Fruit fly (Drosophila melanogaster) whole organism, embryonic: Measurements from ENCODE around the gene Exo70.
A peak's percentile ranks its signal among the peaks of the same experiment; 100 is the strongest.

Experiments
- ATbp ChIP-seq: fragments of 200-800 bp; sonication (Bioruptor generic); optimal IDR thresholded peaks from 2 replicates; lab custom pipeline; 2017; ENCODE audit warnings: missing biosample characterization, mild to moderate bottlenecking, missing genetic modification characterization, missing genetic modification reagents
- Abd-B ChIP-seq: fragments of 200-800 bp; sonication (Bioruptor generic); optimal IDR thresholded peaks from 2 replicates; lab custom pipeline; 2018; ENCODE audit warnings: missing biosample characterization, mild to moderate bottlenecking, missing genetic modification characterization, moderate library complexity
- CG11504 ChIP-seq: fragments of 200-800 bp; sonication (Bioruptor generic); optimal IDR thresholded peaks from 3 replicates; lab custom pipeline; 2019; ENCODE audit warnings: missing biosample characterization, mild to moderate bottlenecking, missing genetic modification characterization, moderate library complexity
- CG12155 ChIP-seq: fragments of 200-800 bp; sonication (Bioruptor generic); optimal IDR thresholded peaks from 3 replicates; lab custom pipeline; 2016; ENCODE audit warnings: missing biosample characterization, missing genetic modification characterization
- CG12659 ChIP-seq: fragments of 200-800 bp; sonication (Bioruptor generic); optimal IDR thresholded peaks from 3 replicates; lab custom pipeline; 2017; ENCODE audit warnings: mild to moderate bottlenecking, missing biosample characterization, missing genetic modification reagents, missing genetic modification characterization
- CG13287 ChIP-seq: fragments of 200-800 bp; sonication (Bioruptor generic); IDR thresholded peaks from 2 replicates; pipeline ENCODE4 v1.3.6; 2022; ENCODE audit warnings: missing biosample characterization, missing genetic modification characterization; ENCODE audit not compliant: partially characterized antibody
- CG13424 ChIP-seq: fragments of 200-800 bp; sonication (Bioruptor generic); optimal IDR thresholded peaks from 2 replicates; lab custom pipeline; 2019; ENCODE audit warnings: missing biosample characterization, mild to moderate bottlenecking, missing genetic modification characterization, moderate library complexity
- CG1602 ChIP-seq: fragments of 200-800 bp; sonication (Bioruptor generic); optimal IDR thresholded peaks from 3 replicates; lab custom pipeline; 2016; ENCODE audit warnings: missing biosample characterization, missing genetic modification characterization
- CG16863 ChIP-seq: fragments of 200-800 bp; sonication (Bioruptor generic); optimal IDR thresholded peaks from 3 replicates; lab custom pipeline; 2016; ENCODE audit warnings: missing biosample characterization, missing genetic modification characterization
- CG17359 ChIP-seq: fragments of 200-800 bp; sonication (Bioruptor generic); optimal IDR thresholded peaks from 3 replicates; lab custom pipeline; 2018; ENCODE audit warnings: missing biosample characterization, mild to moderate bottlenecking, missing genetic modification characterization, moderate library complexity
- CG18764 ChIP-seq: fragments of 200-800 bp; sonication (Bioruptor generic); optimal IDR thresholded peaks from 3 replicates; lab custom pipeline; 2016; ENCODE audit warnings: missing biosample characterization, missing genetic modification characterization
- CG2678 ChIP-seq: fragments of 200-800 bp; sonication (Bioruptor generic); optimal IDR thresholded peaks from 3 replicates; lab custom pipeline; 2019; ENCODE audit warnings: missing biosample characterization, mild to moderate bottlenecking, missing genetic modification characterization, moderate library complexity
- CG33213 ChIP-seq: fragments of 200-800 bp; sonication (Bioruptor generic); optimal IDR thresholded peaks from 3 replicates; lab custom pipeline; 2016; ENCODE audit warnings: missing biosample characterization, missing genetic modification characterization
- CG7357 ChIP-seq: fragments of 200-800 bp; sonication (Bioruptor generic); IDR thresholded peaks from 3 replicates; pipeline ENCODE4 v1.3.6; 2022; ENCODE audit warnings: missing biosample characterization, missing genetic modification characterization
- CG7928 ChIP-seq: fragments of 200-800 bp; sonication (Bioruptor generic); optimal IDR thresholded peaks from 2 replicates; lab custom pipeline; 2017; ENCODE audit warnings: missing biosample characterization, mild to moderate bottlenecking, missing genetic modification characterization
- CG8388 ChIP-seq: fragments of 200-800 bp; sonication (Bioruptor generic); optimal IDR thresholded peaks from 2 replicates; lab custom pipeline; 2019; ENCODE audit warnings: missing biosample characterization, mild to moderate bottlenecking, missing genetic modification characterization, moderate library complexity
- CG9215 ChIP-seq: fragments of 200-800 bp; sonication (Bioruptor generic); IDR thresholded peaks from 2 replicates; pipeline ENCODE4 v1.3.6; 2022; ENCODE audit warnings: missing biosample characterization, missing genetic modification characterization
- Ets65A ChIP-seq: fragments of 200-800 bp; sonication (Bioruptor generic); peaks from one replicate; lab custom pipeline; 2016; ENCODE audit warnings: missing biosample characterization, missing genetic modification characterization
- H2.0 ChIP-seq: fragments of 200-800 bp; sonication (Bioruptor generic); IDR thresholded peaks from 2 replicates; pipeline ENCODE4 v1.3.6; 2022; ENCODE audit warnings: missing biosample characterization, missing genetic modification characterization
- Hr3 ChIP-seq: fragments of 200-800 bp; sonication (Bioruptor generic); optimal IDR thresholded peaks from 3 replicates; lab custom pipeline; 2016; ENCODE audit warnings: missing biosample characterization, missing genetic modification characterization
- Hsf ChIP-seq: fragments of 200-800 bp; sonication (Bioruptor generic); optimal IDR thresholded peaks from 3 replicates; lab custom pipeline; 2016; ENCODE audit warnings: missing biosample characterization, missing genetic modification characterization
- PHDP ChIP-seq: fragments of 200-800 bp; sonication (Bioruptor generic); optimal IDR thresholded peaks from 3 replicates; lab custom pipeline; 2018; ENCODE audit warnings: missing biosample characterization, mild to moderate bottlenecking, missing genetic modification characterization, moderate library complexity
- Pdp1 ChIP-seq, 2 experiments: fragments of 200-800 bp; sonication (Bioruptor generic); optimal IDR thresholded peaks; 3 replicates each; lab custom pipeline; 2016; ENCODE audit warnings: missing biosample characterization in 2 of 2, missing genetic modification characterization in 2 of 2, mild to moderate bottlenecking in 1 of 2, moderate library complexity in 1 of 2
- Poxn ChIP-seq: fragments of 200-800 bp; sonication (Bioruptor generic); IDR thresholded peaks from 2 replicates; pipeline ENCODE4 v1.3.6; 2022; ENCODE audit warnings: missing biosample characterization, missing genetic modification characterization
- Side ChIP-seq: fragments of 200-800 bp; sonication (Bioruptor generic); optimal IDR thresholded peaks from 2 replicates; lab custom pipeline; 2016; ENCODE audit warnings: missing biosample characterization, missing genetic modification characterization
- Trl ChIP-seq, 3 experiments: fragments of >200 bp in 2 of 3; fragments of 200-800 bp in 1 of 3; sonication (Bioruptor generic) in 1 of 3; optimal IDR thresholded peaks; 2 replicates in 1 of 3; 3 replicates in 2 of 3; lab custom pipeline; 2016 to 2017; ENCODE audit warnings: missing biosample characterization in 1 of 3, missing genetic modification characterization in 1 of 3
- bab2 ChIP-seq: fragments of 200-800 bp; sonication (Bioruptor generic); optimal IDR thresholded peaks from 2 replicates; lab custom pipeline; 2016; ENCODE audit warnings: missing biosample characterization, missing genetic modification characterization
- bsh ChIP-seq, 2 experiments: fragments of 200-800 bp; sonication (Bioruptor generic); optimal IDR thresholded peaks; 2 replicates each; lab custom pipeline; 2017 to 2018; ENCODE audit warnings: mild to moderate bottlenecking in 2 of 2, missing biosample characterization in 2 of 2, missing genetic modification characterization in 2 of 2, moderate library complexity in 1 of 2
- da ChIP-seq: fragments of 200-800 bp; sonication (Bioruptor generic); optimal IDR thresholded peaks from 2 replicates; lab custom pipeline; 2016; ENCODE audit warnings: missing biosample characterization, missing genetic modification characterization
- fd3F ChIP-seq: fragments of 200-800 bp; sonication (Bioruptor generic); optimal IDR thresholded peaks from 2 replicates; lab custom pipeline; 2018; ENCODE audit warnings: missing biosample characterization, mild to moderate bottlenecking, missing genetic modification characterization, moderate library complexity
- gem ChIP-seq: fragments of 200-800 bp; sonication (Bioruptor generic); optimal IDR thresholded peaks from 2 replicates; lab custom pipeline; 2019; ENCODE audit warnings: missing biosample characterization, mild to moderate bottlenecking, missing genetic modification characterization, moderate library complexity
- grn ChIP-seq: fragments of 200-800 bp; sonication (Bioruptor generic); optimal IDR thresholded peaks from 3 replicates; lab custom pipeline; 2017; ENCODE audit warnings: missing biosample characterization, missing genetic modification characterization
- ind ChIP-seq: fragments of 200-800 bp; sonication (Bioruptor generic); optimal IDR thresholded peaks from 3 replicates; lab custom pipeline; 2016; ENCODE audit warnings: missing biosample characterization, missing genetic modification characterization
- nau ChIP-seq: fragments of 200-800 bp; sonication (Bioruptor generic); optimal IDR thresholded peaks from 3 replicates; lab custom pipeline; 2017; ENCODE audit warnings: missing biosample characterization, mild to moderate bottlenecking, missing genetic modification characterization, missing genetic modification reagents
- pan ChIP-seq, 4 experiments: fragments of >200 bp in 3 of 4; fragments of 200-800 bp in 1 of 4; sonication (Bioruptor generic) in 1 of 4; optimal IDR thresholded peaks in 3 of 4; IDR thresholded peaks in 1 of 4; 2 replicates each; pipeline versions ENCODE4 v1.3.6 to Lab custom; 2017 to 2022; ENCODE audit warnings: missing biosample characterization in 2 of 4, missing genetic modification characterization in 2 of 4, mixed read lengths in 1 of 4
- pb ChIP-seq: fragments of 200-800 bp; sonication (Bioruptor generic); optimal IDR thresholded peaks from 3 replicates; lab custom pipeline; 2016; ENCODE audit warnings: missing biosample characterization, missing genetic modification characterization
- phol ChIP-seq: fragments of 200-800 bp; sonication (Bioruptor generic); optimal IDR thresholded peaks from 3 replicates; lab custom pipeline; 2018; ENCODE audit warnings: missing biosample characterization, mild to moderate bottlenecking, missing genetic modification characterization, moderate library complexity
- psq ChIP-seq: fragments of 200-800 bp; sonication (Bioruptor generic); optimal IDR thresholded peaks from 2 replicates; lab custom pipeline; 2017; ENCODE audit warnings: missing biosample characterization, missing genetic modification characterization
- shn ChIP-seq: fragments of 200-800 bp; sonication (Bioruptor generic); optimal IDR thresholded peaks from 3 replicates; lab custom pipeline; 2016; ENCODE audit warnings: missing biosample characterization, missing genetic modification characterization
- sima ChIP-seq: fragments of 200-800 bp; sonication (Bioruptor generic); optimal IDR thresholded peaks from 2 replicates; lab custom pipeline; 2016; ENCODE audit warnings: missing biosample characterization, missing genetic modification characterization
- sqz ChIP-seq: fragments of 200-800 bp; sonication (Bioruptor generic); optimal IDR thresholded peaks from 3 replicates; lab custom pipeline; 2018; ENCODE audit warnings: missing biosample characterization, mild to moderate bottlenecking, missing genetic modification characterization
- stc ChIP-seq: fragments of 200-800 bp; sonication (Bioruptor generic); IDR thresholded peaks from 2 replicates; pipeline ENCODE4 v1.3.6; 2022; ENCODE audit warnings: missing biosample characterization, missing genetic modification characterization
- ttk ChIP-seq: fragments of 200-800 bp; sonication (Bioruptor generic); IDR thresholded peaks from 2 replicates; pipeline ENCODE4 v2.1.2; 2022; ENCODE audit warnings: missing biosample characterization, missing genetic modification characterization
- tup ChIP-seq: fragments of 200-800 bp; sonication (Bioruptor generic); optimal IDR thresholded peaks from 2 replicates; lab custom pipeline; 2016; ENCODE audit warnings: missing biosample characterization, mild to moderate bottlenecking, missing genetic modification characterization, moderate library complexity
- tx ChIP-seq: fragments of 200-800 bp; sonication (Bioruptor generic); optimal IDR thresholded peaks from 2 replicates; lab custom pipeline; 2016; ENCODE audit warnings: missing biosample characterization, missing genetic modification characterization
- usp ChIP-seq: fragments of >200 bp; optimal IDR thresholded peaks from 2 replicates; lab custom pipeline; 2017; ENCODE audit warnings: missing biosample characterization, missing genetic modification characterization
- vfl ChIP-seq: fragments of 200-800 bp; sonication (Bioruptor generic); optimal IDR thresholded peaks from 2 replicates; lab custom pipeline; 2016; ENCODE audit warnings: missing biosample characterization, missing genetic modification characterization
- zf30C ChIP-seq: fragments of 200-800 bp; sonication (Bioruptor generic); optimal IDR thresholded peaks from 3 replicates; lab custom pipeline; 2018; ENCODE audit warnings: missing biosample characterization, mild to moderate bottlenecking, missing genetic modification characterization

The Exo70 gene

DNA sequence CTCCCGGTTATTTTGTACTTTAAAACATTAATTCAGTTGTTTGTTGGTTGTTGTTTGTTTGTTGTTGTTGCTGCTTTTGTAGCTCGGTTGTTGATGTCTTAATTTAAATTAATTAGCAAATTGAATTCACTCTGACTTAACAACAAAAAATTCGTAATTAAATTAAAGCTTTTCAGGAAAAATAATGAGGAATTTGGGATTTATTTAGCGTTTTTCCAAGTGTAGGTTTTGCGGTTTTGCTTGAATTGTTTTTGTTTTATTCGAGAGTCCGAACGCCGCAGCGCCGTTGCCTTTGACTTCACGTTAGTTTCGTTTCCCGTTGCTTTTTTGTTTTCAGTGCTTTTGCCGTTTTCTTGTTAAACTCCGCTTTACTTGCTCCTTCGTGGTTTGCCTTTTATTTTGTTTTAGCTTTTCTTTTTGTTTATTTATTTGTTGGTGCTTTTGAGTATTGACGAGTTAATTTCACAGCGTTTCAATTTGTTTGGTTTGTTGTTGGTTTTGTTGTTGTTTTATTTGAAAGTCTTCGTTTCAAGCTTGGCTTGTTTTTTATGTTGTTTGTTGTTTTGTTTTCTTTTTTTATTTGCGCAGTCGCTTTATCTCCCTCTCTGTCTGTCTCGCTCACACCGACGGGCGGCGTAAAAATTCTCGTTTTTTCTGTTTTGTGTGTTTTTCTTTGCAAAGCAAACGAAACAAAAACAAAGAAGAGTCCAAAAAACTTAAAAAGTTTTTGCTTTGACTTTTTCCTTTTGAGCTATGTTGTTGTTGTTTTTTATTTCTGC, 29.3 kb downstream of the Exo70 start (continued):
- TF ChIP-seq da (GFP tag; lab: Kevin White, UChicago) (no peak), stc (GFP tag; lab: Robert Waterston, UW) (peak; percentile 20; the same call in 1 of the 2 replicates), CG17359 (tag; lab: Kevin White, UChicago) (peak; percentile 50), shn (GFP tag; lab: Kevin White, UChicago) (peak; percentile 33), Hr3 (GFP tag; lab: Kevin White, UChicago) (peak; percentile 4), H2.0 (GFP tag; lab: Robert Waterston, UW) (no peak), pb (peak; percentile 26), zf30C (GFP tag; lab: Kevin White, UChicago) (peak; percentile 52), Pdp1 (GFP tag; optimal IDR thresholded peaks at IDR 0.05; lab: Kevin White, UChicago) (peak in 1 of 2 experiments; percentile 30), Poxn (GFP tag; lab: Robert Waterston, UW) (no peak), CG7357 (GFP tag; lab: Robert Waterston, UW) (no peak), Ets65A (GFP tag; lab: Kevin White, UChicago) (peak; percentile 32), CG8388 (GFP tag; lab: Kevin White, UChicago) (peak; percentile 28), vfl (GFP tag; lab: Kevin White, UChicago) (peak; percentile 31), PHDP (tag; lab: Kevin White, UChicago) (peak; percentile 37), phol (tag; lab: Kevin White, UChicago) (peak; percentile 28), CG11504 (tag; lab: Kevin White, UChicago) (peak; percentile 50), psq (peak; percentile 47), ind (GFP tag; lab: Kevin White, UChicago) (peak; percentile 54), CG2678 (tag; lab: Kevin White, UChicago) (no peak), CG7928 (GFP tag; lab: Kevin White, UChicago) (no peak), CG18764 (GFP tag; lab: Kevin White, UChicago) (no peak), sima (GFP tag; lab: Kevin White, UChicago) (peak; percentile 29), CG16863 (peak; percentile 20), CG12155 (GFP tag; lab: Kevin White, UChicago) (peak; percentile 31), CG13424 (tag; lab: Kevin White, UChicago) (peak; percentile 25), CG1602 (GFP tag; lab: Kevin White, UChicago) (peak; percentile 17), usp (GFP tag; lab: Kevin White, UChicago) (no peak), tx (GFP tag; lab: Kevin White, UChicago) (no peak), CG12659 (GFP tag; lab: Kevin White, UChicago) (no peak), CG33213 (GFP tag; lab: Kevin White, UChicago) (no peak), bab2 (peak; percentile 10), pan (optimal IDR thresholded peaks at IDR 0.05; lab: Kevin White, UChicago) (no peak), pan (GFP tag; optimal IDR thresholded peaks at IDR 0.05 in 1 of 2, IDR thresholded peaks at IDR 0.05 in 1 of 2) (peak in 1 of 2 experiments; percentile 34), Side (GFP tag; lab: Kevin White, UChicago) (peak; percentile 23), Trl (optimal IDR thresholded peaks at IDR 0.05; lab: Kevin White, UChicago) (no peak), Trl (GFP tag; optimal IDR thresholded peaks at IDR 0.05; lab: Kevin White, UChicago) (peak; percentile 28), Hsf (GFP tag; lab: Kevin White, UChicago) (peak; percentile 32), grn (GFP tag; lab: Kevin White, UChicago) (no peak), sqz (GFP tag; lab: Kevin White, UChicago) (peak; percentile 71), CG13287 (GFP tag; lab: Robert Waterston, UW) (no peak), ATbp (GFP tag; lab: Kevin White, UChicago) (peak; percentile 75), Abd-B (GFP tag; lab: Kevin White, UChicago) (no peak), ttk (GFP tag; lab: Robert Waterston, UW) (no peak), gem (peak; percentile 68), bsh (GFP tag; optimal IDR thresholded peaks at IDR 0.05; lab: Kevin White, UChicago) (peak; percentile 40 to 97), tup (GFP tag; lab: Kevin White, UChicago) (no peak), CG9215 (GFP tag; lab: Robert Waterston, UW) (no peak), fd3F (GFP tag; lab: Kevin White, UChicago) (peak; percentile 50), nau (GFP tag; lab: Kevin White, UChicago) (no peak)
